Worm (Caenorhabditis elegans): ENCODE results near the gene lrpc-1.

lrpc-1 gene

DNA sequence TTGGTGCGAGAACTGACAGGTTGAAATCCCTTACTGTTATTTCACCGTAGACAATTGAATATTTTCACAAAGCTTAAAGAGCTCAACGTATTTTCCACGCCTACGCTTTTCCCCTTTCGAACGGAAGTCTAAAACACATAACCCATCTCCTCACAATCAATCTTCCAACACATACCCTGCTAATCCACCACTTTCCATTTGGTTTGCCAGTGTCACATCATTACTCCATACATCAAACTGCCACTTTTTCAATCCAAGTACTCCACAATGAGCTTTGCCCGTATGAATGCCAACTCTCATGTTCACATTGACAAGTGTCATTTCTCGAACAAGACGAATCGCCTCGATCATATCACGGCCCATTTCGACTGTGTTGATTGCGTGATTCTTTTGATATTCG is 15.0 kb upstream of the lrpc-1 start:
- TF ChIP-seq unc-55 (GFP tag; optimal IDR thresholded peaks at IDR 0.05) (no peak), ceh-30 (tag; optimal IDR thresholded peaks at IDR 0.05) (no peak)

DNA sequence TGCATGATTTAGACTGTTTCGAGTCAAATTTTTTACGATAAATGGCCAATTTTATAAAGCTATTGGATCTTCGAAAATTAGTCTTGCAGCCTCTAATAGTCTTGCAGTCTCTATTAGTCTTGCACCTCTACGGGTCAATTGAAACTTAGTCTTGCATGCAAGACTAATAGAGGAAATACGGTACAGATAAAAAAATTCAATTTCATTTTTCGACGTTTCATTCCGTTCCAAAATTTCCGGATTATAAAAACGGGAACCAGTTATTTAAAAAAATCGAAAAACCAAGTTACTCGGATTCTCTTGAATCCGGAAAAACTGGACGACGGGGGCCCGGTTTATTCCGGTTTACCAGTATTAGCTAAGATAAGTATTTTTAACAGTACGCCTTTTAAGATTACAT is 8.4 kb upstream of the lrpc-1 start, which contains the start of gene M03E7.1:
Gene M03E7.1, plus strand, starts transcription at position 301 of the 400 bp plus-strand sequence.
- TF ChIP-seq lim-6 (tag; optimal IDR thresholded peaks at IDR 0.05): no peak
- no peak for TF ChIP-seq F13H6.1 (tag; optimal IDR thresholded peaks at IDR 0.05)
- no peak for TF ChIP-seq fkh-6 (tag; optimal IDR thresholded peaks at IDR 0.05)
- no peak for TF ChIP-seq unc-86 (tag; optimal IDR thresholded peaks at IDR 0.05)
- TF ChIP-seq T23F11.4 (GFP tag; optimal IDR thresholded peaks at IDR 0.05): no peak

DNA sequence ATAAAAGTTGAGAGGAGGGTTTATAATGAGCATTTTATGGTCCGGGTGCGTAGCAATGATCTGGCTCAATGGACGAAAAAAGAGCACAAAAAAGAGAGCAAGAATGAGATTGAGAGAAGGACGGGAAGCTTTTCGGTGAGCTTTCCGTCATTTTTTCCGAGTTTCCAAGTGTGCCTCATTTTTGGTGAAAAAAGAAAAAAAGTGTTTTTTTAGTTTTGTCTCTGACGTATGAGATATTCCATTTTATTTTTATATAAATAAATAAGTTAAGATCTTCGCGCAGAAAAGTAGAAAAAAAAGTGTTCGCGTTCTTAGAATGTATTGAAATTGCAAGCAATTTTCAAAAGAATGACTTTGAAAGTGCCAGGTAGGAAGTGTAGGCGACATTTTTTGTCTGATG is 7.0 kb upstream of the lrpc-1 start, which contains the start of gene memb-2:
Gene memb-2, minus strand, starts transcription at position 101 of the 400 bp plus-strand sequence.
- TF ChIP-seq unc-55 (GFP tag; optimal IDR thresholded peaks at IDR 0.05) (no peak), K09A11.1 (tag; optimal IDR thresholded peaks at IDR 0.05; ENCODE audit: insufficient read depth) (no peak), sox-2 (GFP tag; IDR thresholded peaks at IDR 0.05) (no peak), hlh-8 (tag; optimal IDR thresholded peaks at IDR 0.05) (no peak), ceh-34 (tag; optimal IDR thresholded peaks at IDR 0.05) (no peak), dve-1 (tag; optimal IDR thresholded peaks at IDR 0.05) (no peak), unc-86 (tag; optimal IDR thresholded peaks at IDR 0.05) (no peak), tbx-2 (tag; optimal IDR thresholded peaks at IDR 0.05) (no peak), sox-4 (tag; optimal IDR thresholded peaks at IDR 0.05) (no peak), T23F11.4 (GFP tag; optimal IDR thresholded peaks at IDR 0.05) (no peak), hlh-30 (tag; optimal IDR thresholded peaks at IDR 0.05; ENCODE audit: insufficient read depth) (no peak)

DNA sequence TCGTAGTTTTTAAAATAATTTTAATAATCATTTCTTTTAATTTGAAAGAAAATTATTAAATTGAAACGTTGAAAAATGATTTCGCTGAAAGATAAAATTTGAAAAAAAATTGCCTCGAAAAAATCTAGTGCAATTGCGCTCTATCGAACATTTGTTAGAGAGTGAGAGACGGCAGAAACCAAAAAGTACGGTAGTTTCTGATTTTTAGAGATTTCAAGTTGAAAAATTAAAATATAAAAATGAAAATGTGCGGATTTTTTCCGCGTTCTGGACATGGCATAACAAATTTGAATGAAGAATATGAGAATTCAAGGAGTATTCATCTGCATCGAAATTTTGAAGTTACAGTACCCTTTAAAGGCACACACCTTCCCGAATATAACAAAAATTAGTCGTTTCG is 6.4 kb upstream of the lrpc-1 start:
- TF ChIP-seq pha-4 (tag; optimal IDR thresholded peaks at IDR 0.05): no peak
- TF ChIP-seq dmd-4 (tag; optimal IDR thresholded peaks at IDR 0.05; ENCODE audit: borderline replicate concordance): no peak
- TF ChIP-seq ceh-31 (tag; optimal IDR thresholded peaks at IDR 0.05): no peak
- TF ChIP-seq eyg-1 (tag; optimal IDR thresholded peaks at IDR 0.05): no peak
- TF ChIP-seq npax-4 (tag; optimal IDR thresholded peaks at IDR 0.05): no peak
- TF ChIP-seq tbx-2 (tag; optimal IDR thresholded peaks at IDR 0.05): no peak
- TF ChIP-seq ceh-30 (tag; optimal IDR thresholded peaks at IDR 0.05): no peak
- TF ChIP-seq ceh-24 (tag; optimal IDR thresholded peaks at IDR 0.05): no peak
- TF ChIP-seq T23F11.4 (GFP tag; optimal IDR thresholded peaks at IDR 0.05): no peak
- TF ChIP-seq pat-9 (tag; optimal IDR thresholded peaks at IDR 0.05): no peak

DNA sequence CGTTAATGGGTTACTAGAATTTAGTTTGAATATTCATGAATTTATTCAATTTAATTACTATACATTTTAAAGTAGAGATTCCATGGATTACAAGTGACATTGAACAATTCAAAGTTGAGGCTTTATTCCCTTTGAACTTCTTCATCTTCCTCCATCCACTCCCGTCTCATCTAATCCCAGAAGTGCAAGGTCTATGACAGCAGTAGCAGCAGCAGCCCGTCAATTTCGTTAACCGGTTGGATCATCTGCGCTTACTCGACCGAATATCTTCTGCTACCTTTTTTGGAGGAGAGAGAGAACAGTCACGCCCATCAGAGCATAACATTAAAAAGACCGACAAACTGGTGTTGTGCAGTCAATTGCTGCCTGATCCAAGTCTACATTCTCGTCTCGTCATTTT is 4.3 kb upstream of the lrpc-1 start, which contains the start of gene M03E7.2:
Gene M03E7.2, plus strand, starts transcription at position 301 of the 400 bp plus-strand sequence.
- TF ChIP-seq unc-42 (tag; optimal IDR thresholded peaks at IDR 0.05) (no peak), lim-6 (tag; optimal IDR thresholded peaks at IDR 0.05) (no peak), ceh-30 (tag; optimal IDR thresholded peaks at IDR 0.05) (no peak), pqm-1 (tag; optimal IDR thresholded peaks at IDR 0.05) (no peak), pag-3 (tag; optimal IDR thresholded peaks at IDR 0.05; ENCODE audit: borderline replicate concordance) (no peak), fkh-10 (GFP tag; optimal IDR thresholded peaks at IDR 0.05) (no peak), madf-2 (tag; optimal IDR thresholded peaks at IDR 0.05) (no peak), T23F11.4 (GFP tag; optimal IDR thresholded peaks at IDR 0.05) (no peak)

DNA sequence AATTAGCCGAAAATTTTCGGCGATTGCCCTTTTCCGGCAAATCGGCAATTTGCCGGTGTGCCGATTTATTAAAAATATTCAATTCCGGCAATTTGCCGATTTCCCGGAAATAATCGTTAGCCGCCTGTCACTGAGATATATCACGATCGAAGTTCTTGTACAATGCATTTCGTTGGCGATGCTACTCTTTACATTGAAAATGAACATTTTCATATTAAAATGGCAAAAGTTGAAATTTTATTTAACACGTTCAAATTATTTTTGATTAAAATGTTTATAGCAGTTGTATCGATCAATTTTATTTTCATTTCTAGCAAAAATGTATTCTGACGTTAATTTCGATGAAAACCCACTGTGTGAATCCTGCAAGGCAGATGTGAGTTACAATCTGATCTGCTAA is 1.7 kb upstream of the lrpc-1 start, which contains the start of gene M03E7.3:
Gene M03E7.3, plus strand, starts transcription at position 301 of the 400 bp plus-strand sequence.
- TF ChIP-seq zip-5 (tag; optimal IDR thresholded peaks at IDR 0.05) (no peak), ceh-34 (tag; optimal IDR thresholded peaks at IDR 0.05) (no peak)

DNA sequence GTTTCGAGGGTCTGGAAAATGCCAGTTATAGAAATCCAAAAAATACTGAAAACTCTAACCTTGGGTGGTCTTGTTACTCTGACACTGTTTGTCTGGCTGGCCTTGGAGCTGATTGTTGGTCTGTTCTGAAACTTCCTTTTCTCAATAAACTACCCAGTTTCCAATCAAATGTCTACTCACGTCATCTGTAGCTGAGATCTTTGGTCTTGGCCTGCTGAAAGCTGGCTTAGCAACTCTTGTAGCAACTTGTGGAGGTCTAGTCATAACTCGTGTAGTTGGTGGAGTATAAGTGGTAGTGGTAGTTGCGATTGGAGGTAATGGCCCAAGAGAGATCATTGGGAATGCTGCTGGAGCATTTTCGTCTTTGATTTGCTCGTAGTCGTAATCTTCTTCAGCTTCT is 2.8 kb downstream of the lrpc-1 start:
- TF ChIP-seq ceh-22 (tag; optimal IDR thresholded peaks at IDR 0.05) (no peak), pag-3 (tag; optimal IDR thresholded peaks at IDR 0.05; ENCODE audit: borderline replicate concordance) (no peak), ceh-18 (tag; optimal IDR thresholded peaks at IDR 0.05) (no peak), gmeb-2 (tag; optimal IDR thresholded peaks at IDR 0.05) (no peak), odd-2 (tag; optimal IDR thresholded peaks at IDR 0.05) (no peak), sox-2 (GFP tag; IDR thresholded peaks at IDR 0.05) (no peak), mec-3 (tag; optimal IDR thresholded peaks at IDR 0.05; ENCODE audit: borderline replicate concordance) (no peak)
